Worm (Caenorhabditis elegans) whole organism, mixed stage, embryonic: ENCODE results near the gene W08E12.4.
A peak's percentile ranks its signal among the peaks of the same experiment; 100 is the strongest.
"Not testable (repeated sequence)": the region's sequence is repeated elsewhere in the genome, so short reads cannot be mapped to it uniquely, and the experiment has no call there.

ENCODE experiments used
- bed-3 ChIP-seq: fragments of 200-800 bp; sonication (Bioruptor generic); optimal IDR thresholded peaks from 3 replicates; lab custom pipeline; 2018; ENCODE audit warnings: mild to moderate bottlenecking, missing genetic modification characterization, moderate library complexity, missing compliant biosample characterization
- blmp-1 ChIP-seq: fragments of 150-350 bp; optimal IDR thresholded peaks from 2 replicates; lab custom pipeline; 2014; ENCODE audit warnings: missing biosample characterization, missing genetic modification characterization
- ceh-43 ChIP-seq: fragments of 200-800 bp; sonication (Bioruptor generic); optimal IDR thresholded peaks from 2 replicates; lab custom pipeline; 2018; ENCODE audit warnings: mild to moderate bottlenecking, missing genetic modification characterization, moderate library complexity, missing compliant biosample characterization
- ceh-83 ChIP-seq: fragments of 200-800 bp; sonication (Bioruptor generic); optimal IDR thresholded peaks from 2 replicates; lab custom pipeline; 2018; ENCODE audit warnings: mild to moderate bottlenecking, missing genetic modification characterization, missing compliant biosample characterization
- ces-1 ChIP-seq: fragments of 150-350 bp; optimal IDR thresholded peaks from 2 replicates; lab custom pipeline; 2014; ENCODE audit warnings: missing biosample characterization, missing genetic modification reagents, missing genetic modification characterization
- cnd-1 ChIP-seq: fragments of 200-800 bp; sonication (Bioruptor generic); optimal IDR thresholded peaks from 2 replicates; lab custom pipeline; 2018; ENCODE audit warnings: mild to moderate bottlenecking, missing genetic modification characterization, missing compliant biosample characterization
- drap-1 ChIP-seq: fragments of 200-800 bp; sonication (Bioruptor generic); optimal IDR thresholded peaks from 3 replicates; lab custom pipeline; 2018; ENCODE audit warnings: mild to moderate bottlenecking, missing genetic modification characterization, missing compliant biosample characterization
- elt-1 ChIP-seq: sonication (generic microtip); optimal IDR thresholded peaks from 2 replicates; lab custom pipeline; 2017; ENCODE audit warnings: missing genetic modification characterization, mild to moderate bottlenecking, missing compliant biosample characterization, antibody characterized with exemption, moderate library complexity, borderline replicate concordance; ENCODE audit not compliant: insufficient read depth
- flh-1 ChIP-seq: fragments of 200-800 bp; sonication (Bioruptor generic); optimal IDR thresholded peaks from 2 replicates; lab custom pipeline; 2018; ENCODE audit warnings: mild to moderate bottlenecking, missing genetic modification characterization, moderate library complexity, missing compliant biosample characterization
- ham-2 ChIP-seq: fragments of 200-800 bp; sonication (Bioruptor generic); optimal IDR thresholded peaks from 2 replicates; lab custom pipeline; 2018; ENCODE audit warnings: mild to moderate bottlenecking, missing genetic modification characterization, missing compliant biosample characterization
- hlh-1 ChIP-seq: fragments of 150-350 bp; optimal IDR thresholded peaks from 2 replicates; lab custom pipeline; 2014; ENCODE audit warnings: missing biosample characterization, missing genetic modification reagents, missing genetic modification characterization
- lin-13 ChIP-seq: fragments of 150-350 bp; optimal IDR thresholded peaks from 2 replicates; lab custom pipeline; 2014; ENCODE audit warnings: missing biosample characterization, missing genetic modification characterization
- lin-32 ChIP-seq: fragments of 200-800 bp; sonication (Bioruptor generic); optimal IDR thresholded peaks from 2 replicates; lab custom pipeline; 2018; ENCODE audit warnings: mild to moderate bottlenecking, missing genetic modification characterization, missing compliant biosample characterization
- lsy-2 ChIP-seq: fragments of 150-350 bp; optimal IDR thresholded peaks from 2 replicates; lab custom pipeline; 2014; ENCODE audit warnings: missing biosample characterization, missing genetic modification characterization
- mab-5 ChIP-seq: fragments of 150-350 bp; optimal IDR thresholded peaks from 2 replicates; lab custom pipeline; 2014; ENCODE audit warnings: missing biosample characterization, missing genetic modification characterization
- mep-1 ChIP-seq: fragments of 150-350 bp; optimal IDR thresholded peaks from 2 replicates; lab custom pipeline; 2017; ENCODE audit warnings: missing biosample characterization, missing genetic modification reagents, missing genetic modification characterization, inconsistent platforms
- mls-2 ChIP-seq: sonication (generic microtip); optimal IDR thresholded peaks from 2 replicates; lab custom pipeline; 2016; ENCODE audit warnings: mild to moderate bottlenecking, missing genetic modification characterization, moderate library complexity, missing compliant biosample characterization
- nhr-12 ChIP-seq: fragments of 150-350 bp; optimal IDR thresholded peaks from 2 replicates; lab custom pipeline; 2014; ENCODE audit warnings: missing biosample characterization, missing genetic modification characterization
- nhr-237 ChIP-seq: fragments of 150-350 bp; optimal IDR thresholded peaks from 2 replicates; lab custom pipeline; 2014; ENCODE audit warnings: missing biosample characterization, missing genetic modification characterization
- nhr-28 ChIP-seq: fragments of 150-350 bp; optimal IDR thresholded peaks from 2 replicates; lab custom pipeline; 2014; ENCODE audit warnings: missing biosample characterization, missing genetic modification characterization
- pha-4 ChIP-seq: fragments of 150-350 bp; optimal IDR thresholded peaks from 2 replicates; lab custom pipeline; 2018; ENCODE audit warnings: missing biosample characterization, missing genetic modification reagents, missing genetic modification characterization
- sem-2 ChIP-seq: fragments of 200-800 bp; sonication (Bioruptor generic); optimal IDR thresholded peaks from 2 replicates; lab custom pipeline; 2018; ENCODE audit warnings: mild to moderate bottlenecking, missing genetic modification characterization, missing compliant biosample characterization
- snpc-4 ChIP-seq: fragments of 150-350 bp; optimal IDR thresholded peaks from 2 replicates; lab custom pipeline; 2014; ENCODE audit warnings: missing biosample characterization, missing genetic modification characterization
- sptf-1 ChIP-seq: sonication (generic microtip); optimal IDR thresholded peaks from 2 replicates; lab custom pipeline; 2017; ENCODE audit warnings: mild to moderate bottlenecking, missing genetic modification characterization, moderate library complexity, missing compliant biosample characterization
- tbx-8 ChIP-seq: fragments of 200-800 bp; sonication (Bioruptor generic); optimal IDR thresholded peaks from 2 replicates; lab custom pipeline; 2018; ENCODE audit warnings: mild to moderate bottlenecking, missing genetic modification characterization, moderate library complexity, missing compliant biosample characterization
- unc-120 ChIP-seq: sonication (generic microtip); optimal IDR thresholded peaks from 2 replicates; lab custom pipeline; 2017; ENCODE audit warnings: missing genetic modification characterization, missing compliant biosample characterization; ENCODE audit not compliant: poor library complexity, severe bottlenecking
- unc-39 ChIP-seq: fragments of 150-350 bp; optimal IDR thresholded peaks from 2 replicates; lab custom pipeline; 2014; ENCODE audit warnings: missing biosample characterization, missing genetic modification characterization
- unc-62 ChIP-seq: fragments of 150-350 bp; optimal IDR thresholded peaks from 2 replicates; lab custom pipeline; 2014; ENCODE audit warnings: missing biosample characterization, missing genetic modification reagents, missing genetic modification characterization
- zip-8 ChIP-seq: fragments of 150-350 bp; optimal IDR thresholded peaks from 2 replicates; lab custom pipeline; 2014; ENCODE audit warnings: missing biosample characterization, missing genetic modification characterization
- ztf-11 ChIP-seq: fragments of 150-350 bp; optimal IDR thresholded peaks from 2 replicates; lab custom pipeline; 2014; ENCODE audit warnings: missing biosample characterization, missing genetic modification characterization

W08E12.4 gene

DNA sequence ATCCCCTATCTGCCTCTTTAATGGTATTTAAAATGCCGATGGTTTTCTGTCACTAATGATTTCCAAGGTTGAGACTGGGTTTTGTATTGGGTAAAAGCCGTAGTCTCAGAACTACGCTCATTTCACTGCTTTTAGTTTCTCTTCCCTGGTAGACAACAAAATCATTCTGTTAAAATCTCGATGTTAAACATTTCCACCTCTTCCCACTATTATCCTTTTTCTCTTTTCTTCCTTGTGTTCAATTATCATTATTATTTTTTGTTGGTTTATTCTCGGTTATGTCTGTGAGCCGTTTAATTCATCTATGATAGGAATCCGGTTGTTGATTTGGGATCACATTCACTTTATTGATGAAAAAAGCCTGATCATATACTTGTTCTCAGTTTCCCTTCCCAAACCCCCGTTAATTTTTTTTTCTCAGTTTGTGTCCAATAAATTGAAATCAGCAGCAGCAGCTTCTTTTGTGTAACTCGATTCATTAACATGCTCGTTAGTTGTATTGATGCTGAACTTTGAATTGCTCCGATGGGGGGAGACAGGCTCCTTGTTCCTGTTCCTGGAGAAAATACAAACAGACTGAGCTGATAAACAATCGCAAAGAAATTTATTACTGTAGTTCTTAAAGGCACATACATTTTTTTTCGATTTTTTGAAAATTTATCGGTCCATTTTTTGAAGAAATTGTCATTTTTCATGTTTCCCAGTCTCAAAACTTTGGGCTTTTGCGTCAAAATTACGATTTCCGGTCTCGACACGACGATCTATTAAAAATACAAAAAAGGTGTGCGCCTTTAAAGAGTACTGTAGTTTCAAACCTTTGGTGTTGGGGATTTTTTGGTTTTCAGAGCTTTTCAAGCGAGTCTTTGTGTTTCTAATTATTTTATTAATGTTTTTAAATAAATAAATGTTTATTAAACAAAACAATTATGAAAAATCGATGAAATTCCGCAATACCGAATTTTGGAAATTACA lies 5.3 kb upstream of the W08E12.4 start:
- TF ChIP-seq lin-32 (GFP tag; lab: Kevin White, UChicago), result no peak
- TF ChIP-seq sptf-1, result no peak
- no peak for TF ChIP-seq ham-2 (GFP tag; lab: Kevin White, UChicago)
- no peak for TF ChIP-seq sem-2
- TF ChIP-seq nhr-237 (tag; lab: Kevin White, UChicago), result no peak
- no peak for TF ChIP-seq unc-120 (tag; lab: Kevin White, UChicago)
- TF ChIP-seq nhr-28, result no peak
- no peak for TF ChIP-seq pha-4 (tag; lab: Kevin White, UChicago)
- TF ChIP-seq ztf-11 (tag; lab: Kevin White, UChicago), result no peak
- no peak for TF ChIP-seq cnd-1 (tag; lab: Kevin White, UChicago)
- no peak for TF ChIP-seq tbx-8
- TF ChIP-seq drap-1 (GFP tag; lab: Kevin White, UChicago), result no peak
- no peak for TF ChIP-seq hlh-1 (tag; lab: Kevin White, UChicago)
- TF ChIP-seq mls-2 (tag; lab: Kevin White, UChicago), result no peak

DNA sequence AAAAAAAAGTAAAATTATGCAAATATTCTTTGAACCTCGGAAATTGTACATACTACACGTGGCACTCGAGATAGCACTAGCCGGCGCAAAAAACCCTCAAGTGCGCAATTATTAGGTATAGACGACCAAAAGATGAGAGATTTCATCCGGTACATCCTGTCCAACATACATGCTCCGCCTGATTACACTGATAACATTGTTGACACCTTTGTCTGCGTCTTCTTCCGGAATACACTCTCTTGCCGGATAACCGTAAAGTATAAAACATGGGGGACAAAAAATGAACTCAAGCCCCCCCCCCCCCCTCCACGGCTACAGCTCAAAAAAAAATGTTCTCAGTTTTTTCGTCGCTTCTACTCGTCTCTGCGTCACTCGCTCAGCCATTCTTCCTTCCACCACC lies 3.9 kb upstream of the W08E12.4 start, which contains the start of gene W08E12.6:
Gene W08E12.6, plus strand, starts transcription at position 301 of the 400 bp plus-strand sequence.
- no peak for TF ChIP-seq ces-1
- no peak for TF ChIP-seq sptf-1
- TF ChIP-seq pha-4 (tag; lab: Kevin White, UChicago), result no peak
- TF ChIP-seq, all 35 proteins: peak for 0

DNA sequence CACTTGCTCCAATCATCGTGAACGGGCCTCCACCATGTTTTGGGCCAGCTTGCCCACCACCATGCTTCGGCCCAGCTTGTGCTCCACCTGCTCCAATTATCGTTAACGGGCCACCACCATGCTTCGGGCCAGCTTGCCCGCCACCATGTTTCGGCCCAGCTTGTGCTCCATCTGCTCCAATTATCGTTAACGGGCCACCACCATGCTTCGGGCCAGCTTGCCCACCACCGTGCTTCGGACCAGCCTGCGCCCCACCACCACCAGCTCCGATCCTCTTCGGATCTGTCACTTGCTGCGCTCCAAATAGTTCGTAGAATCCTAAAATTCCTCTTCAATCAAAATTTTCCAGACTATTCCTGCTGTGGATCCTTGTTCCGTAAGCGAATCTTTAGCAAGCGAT lies 2.9 kb upstream of the W08E12.4 start:
- no peak for TF ChIP-seq nhr-12 (tag; lab: Kevin White, UChicago)
- TF ChIP-seq ceh-83 (GFP tag; lab: Kevin White, UChicago), result peak; percentile 46
- TF ChIP-seq unc-62 (GFP tag; lab: Kevin White, UChicago), result no peak
- no peak for TF ChIP-seq zip-8 (tag; lab: Kevin White, UChicago)
- no peak for TF ChIP-seq lsy-2
- no peak for TF ChIP-seq mls-2 (tag; lab: Kevin White, UChicago)
- TF ChIP-seq snpc-4 (tag; lab: Kevin White, UChicago), result no peak
- no peak for TF ChIP-seq ztf-11 (tag; lab: Kevin White, UChicago)

DNA sequence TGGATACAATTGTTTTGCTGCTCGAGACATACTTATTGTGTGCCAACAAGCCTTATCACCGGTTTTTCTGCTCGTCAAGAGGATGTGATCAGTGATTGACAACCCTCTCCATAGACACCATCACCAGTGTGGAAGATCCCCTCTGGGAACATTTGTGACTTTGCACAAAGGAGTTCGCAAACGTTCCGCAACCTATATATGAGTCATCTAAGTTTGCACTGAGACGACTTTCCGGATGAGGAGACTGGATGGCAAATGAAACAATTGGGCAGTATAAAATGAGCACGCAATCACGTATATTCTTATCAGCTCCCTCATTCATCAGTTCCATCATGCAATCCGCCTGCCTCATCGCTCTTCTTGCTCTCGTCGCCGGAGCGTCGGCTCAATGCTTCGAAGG lies 1.7 kb upstream of the W08E12.4 start, which contains the start of gene W08E12.5:
Gene W08E12.5, plus strand, starts transcription at position 301 of the 400 bp plus-strand sequence.
- TF ChIP-seq unc-120 (tag; lab: Kevin White, UChicago), result no peak
- TF ChIP-seq mep-1 (tag; lab: Kevin White, UChicago), result no peak
- TF ChIP-seq flh-1 (GFP tag; lab: Kevin White, UChicago), result no peak
- no peak for TF ChIP-seq nhr-12 (tag; lab: Kevin White, UChicago)
- no peak for TF ChIP-seq mls-2 (tag; lab: Kevin White, UChicago)
- no peak for TF ChIP-seq snpc-4 (tag; lab: Kevin White, UChicago)

DNA sequence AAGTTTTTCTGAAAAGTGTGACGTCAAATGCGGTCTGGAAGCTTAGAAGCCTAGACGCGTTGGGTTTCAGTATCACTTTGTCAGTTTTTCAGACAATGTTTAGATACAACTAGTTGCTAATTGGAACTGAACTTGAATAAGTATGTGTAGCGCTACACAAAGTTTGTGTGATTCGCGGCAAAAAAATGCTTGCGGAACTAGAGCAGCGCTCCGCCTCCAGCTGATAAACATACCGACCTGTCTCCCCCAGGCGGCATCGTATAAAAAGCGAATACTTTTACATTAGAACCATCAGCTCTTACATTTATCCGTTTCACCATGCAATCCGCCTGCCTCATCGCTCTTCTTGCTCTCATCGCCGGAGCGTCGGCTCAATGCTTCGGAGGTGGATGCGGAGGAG lies 1.5 kb downstream of the W08E12.4 start, which contains the start of gene idpp-12:
Gene idpp-12, plus strand, starts transcription at position 301 of the 400 bp plus-strand sequence.
- TF ChIP-seq unc-39; lin-13 (tag; lab: Kevin White, UChicago); mab-5 (tag; lab: Kevin White, UChicago): not testable (repeated sequence)

DNA sequence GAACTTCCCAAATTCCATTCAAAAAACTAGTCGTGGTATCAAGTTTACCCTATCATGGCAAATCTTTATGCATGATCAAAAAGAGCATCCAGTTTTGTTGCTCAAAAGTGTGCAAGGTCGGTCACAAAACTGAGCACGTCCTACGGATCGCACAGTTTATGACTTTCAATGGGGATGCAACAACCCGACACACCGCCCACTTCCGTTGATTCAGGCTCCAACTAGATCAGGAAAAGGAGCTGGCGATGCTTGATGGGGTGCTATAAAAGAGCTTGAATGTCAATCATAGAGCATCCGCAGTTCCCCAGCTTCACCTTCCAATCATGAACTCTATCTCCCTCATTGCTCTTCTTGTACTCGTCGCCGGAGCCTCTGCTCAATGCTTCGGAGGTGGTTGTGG lies 3.4 kb downstream of the W08E12.4 start, which contains the start of gene W08E12.2:
Gene W08E12.2, plus strand, starts transcription at position 301 of the 400 bp plus-strand sequence.
- TF ChIP-seq elt-1 (tag; lab: Kevin White, UChicago), result no peak
- no peak for TF ChIP-seq bed-3 (GFP tag; lab: Kevin White, UChicago)
- no peak for TF ChIP-seq ceh-43 (GFP tag; lab: Kevin White, UChicago)
- TF ChIP-seq mep-1 (tag; lab: Kevin White, UChicago), result no peak
- TF ChIP-seq blmp-1 (tag; lab: Kevin White, UChicago), result no peak
- TF ChIP-seq flh-1 (GFP tag; lab: Kevin White, UChicago), result no peak
- no peak for TF ChIP-seq ztf-11 (tag; lab: Kevin White, UChicago)
